Fruit fly (Drosophila melanogaster) whole organism, embryonic: ENCODE measurements around the gene Cyp12a4.

ENCODE experiments used
- Aef1 ChIP-seq: fragments of 200-800 bp; sonication (Bioruptor generic); IDR thresholded peaks from 3 replicates; pipeline ENCODE4 v1.3.6; 2022; ENCODE audit warnings: missing biosample characterization, missing genetic modification characterization
- CG10274 ChIP-seq: fragments of 200-800 bp; sonication (Bioruptor generic); optimal IDR thresholded peaks from 3 replicates; lab custom pipeline; 2017; ENCODE audit warnings: missing biosample characterization, mild to moderate bottlenecking, missing genetic modification characterization
- CG10462 ChIP-seq: fragments of 200-800 bp; sonication (Bioruptor generic); optimal IDR thresholded peaks from 2 replicates; lab custom pipeline; 2016; ENCODE audit warnings: missing biosample characterization, missing genetic modification characterization
- CG11504 ChIP-seq: fragments of 200-800 bp; sonication (Bioruptor generic); optimal IDR thresholded peaks from 3 replicates; lab custom pipeline; 2019; ENCODE audit warnings: missing biosample characterization, mild to moderate bottlenecking, missing genetic modification characterization, moderate library complexity
- CG12071 ChIP-seq: fragments of 200-800 bp; sonication (Bioruptor generic); optimal IDR thresholded peaks from 3 replicates; lab custom pipeline; 2018; ENCODE audit warnings: missing biosample characterization, mild to moderate bottlenecking, missing genetic modification characterization
- CG12155 ChIP-seq: fragments of 200-800 bp; sonication (Bioruptor generic); optimal IDR thresholded peaks from 3 replicates; lab custom pipeline; 2016; ENCODE audit warnings: missing biosample characterization, missing genetic modification characterization
- CG12769 ChIP-seq: fragments of 200-800 bp; sonication (Bioruptor generic); optimal IDR thresholded peaks from 2 replicates; lab custom pipeline; 2019; ENCODE audit warnings: missing biosample characterization, mild to moderate bottlenecking, missing genetic modification characterization, moderate library complexity
- CG14014 ChIP-seq: fragments of 200-800 bp; sonication (Bioruptor generic); IDR thresholded peaks from 2 replicates; pipeline ENCODE4 v1.3.6; 2022; ENCODE audit warnings: missing biosample characterization, missing genetic modification characterization
- CG15479 ChIP-seq: fragments of 200-800 bp; sonication (Bioruptor generic); optimal IDR thresholded peaks from 3 replicates; lab custom pipeline; 2019; ENCODE audit warnings: missing biosample characterization, mild to moderate bottlenecking, missing genetic modification characterization, moderate library complexity
- CG17568 ChIP-seq: fragments of 200-800 bp; sonication (Bioruptor generic); optimal IDR thresholded peaks from 2 replicates; lab custom pipeline; 2018; ENCODE audit warnings: missing biosample characterization, mild to moderate bottlenecking, missing genetic modification characterization, moderate library complexity
- CG17612 ChIP-seq: fragments of 200-800 bp; sonication (Bioruptor generic); IDR thresholded peaks from 2 replicates; pipeline ENCODE4 v1.3.6; 2022; ENCODE audit warnings: missing biosample characterization, missing genetic modification characterization
- CG17829 ChIP-seq: fragments of 200-800 bp; optimal IDR thresholded peaks from 2 replicates; lab custom pipeline; 2019; ENCODE audit warnings: missing biosample characterization, mild to moderate bottlenecking, missing genetic modification characterization, moderate library complexity
- CG18476 ChIP-seq: fragments of 200-800 bp; sonication (Bioruptor generic); optimal IDR thresholded peaks from 2 replicates; lab custom pipeline; 2016; ENCODE audit warnings: missing biosample characterization, mild to moderate bottlenecking, missing genetic modification characterization
- CG2712 ChIP-seq: fragments of 200-800 bp; optimal IDR thresholded peaks from 3 replicates; lab custom pipeline; 2019; ENCODE audit warnings: missing biosample characterization, mild to moderate bottlenecking, missing genetic modification characterization, moderate library complexity
- CG3163 ChIP-seq: fragments of 200-800 bp; sonication (Bioruptor generic); optimal IDR thresholded peaks from 3 replicates; lab custom pipeline; 2016; ENCODE audit warnings: missing biosample characterization, missing genetic modification characterization
- CG33213 ChIP-seq: fragments of 200-800 bp; sonication (Bioruptor generic); optimal IDR thresholded peaks from 3 replicates; lab custom pipeline; 2016; ENCODE audit warnings: missing biosample characterization, missing genetic modification characterization
- CG43689 ChIP-seq: fragments of 200-800 bp; sonication (Bioruptor generic); IDR thresholded peaks from 2 replicates; pipeline ENCODE4 v1.3.6; 2022; ENCODE audit warnings: missing biosample characterization, missing genetic modification characterization
- CG4617 ChIP-seq: fragments of 200-800 bp; sonication (Bioruptor generic); optimal IDR thresholded peaks from 3 replicates; lab custom pipeline; 2016; ENCODE audit warnings: missing biosample characterization, missing genetic modification characterization, borderline replicate concordance
- CG7839 ChIP-seq: fragments of 200-800 bp; sonication (Bioruptor generic); optimal IDR thresholded peaks from 3 replicates; lab custom pipeline; 2018; ENCODE audit warnings: missing biosample characterization, mild to moderate bottlenecking, missing genetic modification characterization, moderate library complexity
- CG8478 ChIP-seq: fragments of >200 bp; optimal IDR thresholded peaks from 2 replicates; lab custom pipeline; 2018
- CG9876 ChIP-seq: fragments of 200-800 bp; sonication (Bioruptor generic); optimal IDR thresholded peaks from 2 replicates; lab custom pipeline; 2016; ENCODE audit warnings: missing biosample characterization, missing genetic modification characterization
- CHES-1-like ChIP-seq: fragments of 200-800 bp; sonication (Bioruptor generic); optimal IDR thresholded peaks from 2 replicates; lab custom pipeline; 2016; ENCODE audit warnings: missing biosample characterization, missing genetic modification characterization
- Dll ChIP-seq: fragments of 200-800 bp; sonication (Bioruptor generic); IDR thresholded peaks from 4 replicates; pipeline ENCODE4 v1.3.6; 2022; ENCODE audit warnings: missing biosample characterization, missing genetic modification characterization; ENCODE audit not compliant: partially characterized antibody
- Gsc ChIP-seq: fragments of 200-800 bp; sonication (Bioruptor generic); IDR thresholded peaks from 2 replicates; pipeline ENCODE4 v1.3.6; 2022; ENCODE audit warnings: missing biosample characterization, missing genetic modification characterization
- H2.0 ChIP-seq: fragments of 200-800 bp; sonication (Bioruptor generic); IDR thresholded peaks from 2 replicates; pipeline ENCODE4 v1.3.6; 2022; ENCODE audit warnings: missing biosample characterization, missing genetic modification characterization
- HmgD ChIP-seq: fragments of 200-800 bp; sonication (Bioruptor generic); optimal IDR thresholded peaks from 3 replicates; lab custom pipeline; 2016; ENCODE audit warnings: missing biosample characterization, missing genetic modification characterization
- Hmr ChIP-seq: fragments of 200-800 bp; sonication (Bioruptor generic); optimal IDR thresholded peaks from 3 replicates; lab custom pipeline; 2017; ENCODE audit warnings: mild to moderate bottlenecking, missing biosample characterization, missing genetic modification reagents, missing genetic modification characterization
- Mrtf ChIP-seq: fragments of 200-800 bp; sonication (Bioruptor generic); IDR thresholded peaks from 3 replicates; pipeline ENCODE4 v1.3.6; 2022; ENCODE audit warnings: missing biosample characterization, missing genetic modification characterization
- NC2β ChIP-seq: fragments of 200-800 bp; sonication (Bioruptor generic); optimal IDR thresholded peaks from 2 replicates; lab custom pipeline; 2016; ENCODE audit warnings: missing biosample characterization, missing genetic modification characterization
- Oli ChIP-seq: fragments of 200-800 bp; sonication (Bioruptor generic); optimal IDR thresholded peaks from 2 replicates; lab custom pipeline; 2018; ENCODE audit warnings: missing biosample characterization, mild to moderate bottlenecking, missing genetic modification characterization, moderate library complexity
- Trl ChIP-seq, 3 experiments: fragments of >200 bp in 2 of 3; fragments of 200-800 bp in 1 of 3; sonication (Bioruptor generic) in 1 of 3; optimal IDR thresholded peaks; 2 replicates in 1 of 3; 3 replicates in 2 of 3; lab custom pipeline; 2016 to 2017; ENCODE audit warnings: missing biosample characterization in 1 of 3, missing genetic modification characterization in 1 of 3
- ac ChIP-seq: fragments of 200-800 bp; sonication (Bioruptor generic); optimal IDR thresholded peaks from 3 replicates; lab custom pipeline; 2017; ENCODE audit warnings: missing biosample characterization, mild to moderate bottlenecking, missing genetic modification characterization
- ash1 ChIP-seq: fragments of 200-800 bp; sonication (Bioruptor generic); optimal IDR thresholded peaks from 2 replicates; lab custom pipeline; 2018; ENCODE audit warnings: missing biosample characterization, mild to moderate bottlenecking, missing genetic modification characterization
- dan ChIP-seq: fragments of 200-800 bp; sonication (Bioruptor generic); IDR thresholded peaks from 2 replicates; pipeline ENCODE4 v1.3.6; 2022; ENCODE audit warnings: missing biosample characterization, missing genetic modification characterization
- dysf ChIP-seq: fragments of 200-800 bp; sonication (Bioruptor generic); IDR thresholded peaks from 3 replicates; pipeline ENCODE4 v1.3.6; 2022; ENCODE audit warnings: missing biosample characterization, missing genetic modification characterization
- emc ChIP-seq: fragments of 200-800 bp; sonication (Bioruptor generic); optimal IDR thresholded peaks from 2 replicates; lab custom pipeline; 2016; ENCODE audit warnings: missing biosample characterization, missing genetic modification characterization
- ewg ChIP-seq: fragments of 200-800 bp; sonication (Bioruptor generic); optimal IDR thresholded peaks from 3 replicates; lab custom pipeline; 2017; ENCODE audit warnings: mild to moderate bottlenecking, missing biosample characterization, missing genetic modification reagents, missing genetic modification characterization
- fd3F ChIP-seq: fragments of 200-800 bp; sonication (Bioruptor generic); optimal IDR thresholded peaks from 2 replicates; lab custom pipeline; 2018; ENCODE audit warnings: missing biosample characterization, mild to moderate bottlenecking, missing genetic modification characterization, moderate library complexity
- grn ChIP-seq: fragments of 200-800 bp; sonication (Bioruptor generic); optimal IDR thresholded peaks from 3 replicates; lab custom pipeline; 2017; ENCODE audit warnings: missing biosample characterization, missing genetic modification characterization
- hkb ChIP-seq, 2 experiments: fragments of 200-800 bp in 1 of 2; fragments of >200 bp in 1 of 2; sonication (Bioruptor generic) in 1 of 2; IDR thresholded peaks in 1 of 2; optimal IDR thresholded peaks in 1 of 2; 2 replicates each; pipeline versions ENCODE4 v1.3.6 to Lab custom; 2017 to 2022; ENCODE audit warnings: missing biosample characterization in 1 of 2, missing genetic modification characterization in 1 of 2
- lbe ChIP-seq: fragments of 200-800 bp; sonication (Bioruptor generic); optimal IDR thresholded peaks from 2 replicates; lab custom pipeline; 2016; ENCODE audit warnings: missing biosample characterization, mild to moderate bottlenecking, missing genetic modification characterization
- odd ChIP-seq: fragments of 200-800 bp; sonication (Bioruptor generic); optimal IDR thresholded peaks from 2 replicates; lab custom pipeline; 2017; ENCODE audit warnings: missing biosample characterization, mild to moderate bottlenecking, missing genetic modification characterization
- peb ChIP-seq: fragments of 200-800 bp; sonication (Bioruptor generic); IDR thresholded peaks from 2 replicates; pipeline ENCODE4 v1.3.6; 2022; ENCODE audit warnings: missing biosample characterization, missing genetic modification characterization
- pita ChIP-seq: fragments of 200-800 bp; sonication (Bioruptor generic); optimal IDR thresholded peaks from 2 replicates; lab custom pipeline; 2017; ENCODE audit warnings: missing biosample characterization, mild to moderate bottlenecking, missing genetic modification characterization
- ro ChIP-seq: fragments of 200-800 bp; sonication (Bioruptor generic); IDR thresholded peaks from 2 replicates; pipeline ENCODE4 v1.3.6; 2022; ENCODE audit warnings: missing biosample characterization, missing genetic modification characterization
- row ChIP-seq: fragments of 200-800 bp; sonication (Bioruptor generic); IDR thresholded peaks from 3 replicates; pipeline ENCODE4 v1.3.6; 2022; ENCODE audit warnings: missing biosample characterization, missing genetic modification characterization
- sob ChIP-seq: fragments of 200-800 bp; sonication (Bioruptor generic); IDR thresholded peaks from 2 replicates; pipeline ENCODE4 v1.3.6; 2022; ENCODE audit warnings: missing biosample characterization, missing genetic modification characterization
- tll ChIP-seq, 2 experiments: fragments of 200-800 bp in 1 of 2; fragments of >200 bp in 1 of 2; sonication (Bioruptor generic) in 1 of 2; optimal IDR thresholded peaks; 2 replicates each; lab custom pipeline; 2017 to 2019; ENCODE audit warnings: missing biosample characterization in 2 of 2, missing genetic modification characterization in 2 of 2, mild to moderate bottlenecking in 1 of 2, moderate library complexity in 1 of 2
- tx ChIP-seq: fragments of 200-800 bp; sonication (Bioruptor generic); optimal IDR thresholded peaks from 2 replicates; lab custom pipeline; 2016; ENCODE audit warnings: missing biosample characterization, missing genetic modification characterization
- wdn ChIP-seq: fragments of 200-800 bp; sonication (Bioruptor generic); IDR thresholded peaks from 2 replicates; pipeline ENCODE4 v1.3.6; 2022; ENCODE audit warnings: missing biosample characterization, missing genetic modification characterization

The Cyp12a4 gene

DNA sequence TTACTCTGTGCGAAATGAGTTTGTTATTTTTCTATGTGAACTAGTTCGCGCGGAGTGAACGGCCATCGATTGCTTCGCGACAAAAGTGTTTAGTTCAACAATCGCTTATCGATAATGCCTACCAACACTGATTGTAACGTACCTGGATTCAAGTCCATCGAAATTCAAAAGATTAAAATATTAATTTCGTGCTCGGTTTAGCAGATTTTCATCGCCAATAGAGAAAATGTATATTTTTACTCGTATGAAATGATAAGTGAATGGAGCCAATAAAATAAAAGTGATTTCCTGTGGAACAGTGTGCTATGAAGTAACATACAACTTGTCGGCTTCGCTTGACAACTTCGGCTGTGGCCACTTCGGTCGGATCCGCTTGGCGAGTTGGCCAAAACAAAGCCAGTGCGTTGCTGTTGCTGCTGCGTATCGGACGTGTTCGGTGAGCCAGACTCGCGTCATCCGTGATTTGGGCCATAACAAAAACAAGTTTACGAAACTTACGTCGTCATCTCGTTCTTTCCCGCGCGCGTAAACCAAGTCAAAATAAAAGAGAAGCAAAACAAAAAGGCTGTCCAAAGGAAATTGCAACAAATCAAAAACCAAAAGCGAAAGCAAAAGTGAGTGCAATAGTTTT is 45.4 kb downstream of the Cyp12a4 start, which contains the start of the genes CG5555 and myd (continued):
- TF ChIP-seq sob (GFP tag; lab: Robert Waterston, UW), result peak; percentile 64; the same call in 1 of the 2 replicates
- no peak for TF ChIP-seq odd (GFP tag; lab: Kevin White, UChicago)
- TF ChIP-seq ewg (GFP tag; lab: Kevin White, UChicago), result no peak
- no peak for TF ChIP-seq dan (GFP tag; lab: Robert Waterston, UW)
- TF ChIP-seq ash1 (GFP tag; lab: Kevin White, UChicago), result no peak
- peak; percentile 56; the same call in 1 of the 2 replicates for TF ChIP-seq CG14014 (GFP tag; lab: Robert Waterston, UW)
- TF ChIP-seq CG43689 (GFP tag; lab: Robert Waterston, UW), result no peak
- no peak for TF ChIP-seq CG8478 (lab: Kevin White, UChicago)
- TF ChIP-seq dysf (GFP tag; lab: Robert Waterston, UW), result peak; percentile 48; the same call in 2 of the 3 replicates
- no peak for TF ChIP-seq CG10274 (GFP tag; lab: Kevin White, UChicago)
- no peak for TF ChIP-seq hkb (optimal IDR thresholded peaks at IDR 0.05; lab: Kevin White, UChicago)
- TF ChIP-seq hkb (GFP tag; IDR thresholded peaks at IDR 0.05; lab: Robert Waterston, UW), result peak; percentile 38; the same call in 1 of the 2 replicates
- no peak for TF ChIP-seq CG9876 (GFP tag; lab: Kevin White, UChicago)
- TF ChIP-seq Dll (GFP tag; lab: Robert Waterston, UW), result peak; percentile 78
- TF ChIP-seq Mrtf (GFP tag; lab: Robert Waterston, UW), result no peak
- peak; percentile 53 for TF ChIP-seq CG12769 (tag; lab: Kevin White, UChicago)
- TF ChIP-seq wdn (GFP tag; lab: Robert Waterston, UW), result no peak
- TF ChIP-seq emc (GFP tag; lab: Kevin White, UChicago), result no peak
- TF ChIP-seq row, result peak; percentile 47; the same call in 1 of the 3 replicates
- no peak for TF ChIP-seq NC2β (GFP tag; lab: Kevin White, UChicago)
- TF ChIP-seq tx (GFP tag; lab: Kevin White, UChicago), result peak; percentile 27
- TF ChIP-seq grn, result no peak
- TF ChIP-seq tll (GFP tag; optimal IDR thresholded peaks at IDR 0.05; lab: Kevin White, UChicago), result no peak
- no peak for TF ChIP-seq fd3F (GFP tag; lab: Kevin White, UChicago)
- peak; percentile 65 for TF ChIP-seq lbe (GFP tag; lab: Kevin White, UChicago)
- peak; percentile 25; the same call in 1 of the 2 replicates for TF ChIP-seq H2.0 (GFP tag; lab: Robert Waterston, UW)
- TF ChIP-seq CG17568 (GFP tag; lab: Kevin White, UChicago), result no peak
- no peak for TF ChIP-seq Trl (optimal IDR thresholded peaks at IDR 0.05; lab: Kevin White, UChicago)
- no peak for TF ChIP-seq Trl (GFP tag; optimal IDR thresholded peaks at IDR 0.05; lab: Kevin White, UChicago)
- no peak for TF ChIP-seq ro (GFP tag; lab: Robert Waterston, UW)
- no peak for TF ChIP-seq pita (GFP tag; lab: Kevin White, UChicago)
- TF ChIP-seq Oli (tag; lab: Kevin White, UChicago), result no peak
- TF ChIP-seq CG4617 (GFP tag; lab: Kevin White, UChicago), result peak; percentile 60
- TF ChIP-seq CG2712 (tag; lab: Kevin White, UChicago), result peak; percentile 26
- TF ChIP-seq ac (GFP tag; lab: Kevin White, UChicago), result no peak
- peak; percentile 60 for TF ChIP-seq Hmr (GFP tag; lab: Kevin White, UChicago)
- peak; percentile 59 for TF ChIP-seq CG7839 (tag; lab: Kevin White, UChicago)
- peak; percentile 32 for TF ChIP-seq CG17829
- no peak for TF ChIP-seq peb (GFP tag; lab: Robert Waterston, UW)
- TF ChIP-seq CG11504 (tag; lab: Kevin White, UChicago), result no peak
- no peak for TF ChIP-seq CHES-1-like (GFP tag; lab: Kevin White, UChicago)
- TF ChIP-seq CG10462, result no peak
- TF ChIP-seq Gsc, result no peak
- peak; percentile 49 for TF ChIP-seq CG33213 (GFP tag; lab: Kevin White, UChicago)
- TF ChIP-seq Aef1 (GFP tag; lab: Robert Waterston, UW), result no peak; the same call in 2 of the 3 replicates
- no peak for TF ChIP-seq CG3163 (GFP tag; lab: Kevin White, UChicago)
- peak; percentile 52 for TF ChIP-seq CG12155 (GFP tag; lab: Kevin White, UChicago)
- no peak for TF ChIP-seq CG12071
- TF ChIP-seq HmgD (GFP tag; lab: Kevin White, UChicago), result no peak
- TF ChIP-seq CG15479 (GFP tag; lab: Kevin White, UChicago), result no peak
- no peak for TF ChIP-seq CG17612 (GFP tag; lab: Robert Waterston, UW)
- TF ChIP-seq CG18476, result no peak
